Worm (Caenorhabditis elegans) whole organism, L1 larva: ENCODE measurements around the gene F56D2.2.

Experiments used
- C16A3.4 ChIP-seq: fragments of 150-350 bp; optimal IDR thresholded peaks from 2 replicates; lab custom pipeline; 2014; ENCODE audit warnings: missing biosample characterization, missing genetic modification characterization
- C34B4.2 ChIP-seq: sonication (generic microtip); optimal IDR thresholded peaks from 2 replicates; lab custom pipeline; 2017; ENCODE audit warnings: mild to moderate bottlenecking, missing genetic modification characterization, missing compliant biosample characterization
- aha-1 ChIP-seq: fragments of 150-350 bp; optimal IDR thresholded peaks from 2 replicates; lab custom pipeline; 2014; ENCODE audit warnings: missing biosample characterization, missing genetic modification characterization
- ama-1 ChIP-seq: fragments of 150-350 bp; optimal IDR thresholded peaks from 2 replicates; lab custom pipeline; 2014
- blmp-1 ChIP-seq: fragments of 150-350 bp; optimal IDR thresholded peaks from 2 replicates; lab custom pipeline; 2014; ENCODE audit warnings: missing biosample characterization, missing genetic modification characterization
- ceh-88 ChIP-seq: fragments of 200-800 bp; sonication (Bioruptor generic); IDR thresholded peaks from 2 replicates; pipeline ENCODE4 v1.3.6; 2022; ENCODE audit warnings: missing genetic modification characterization, missing compliant biosample characterization
- ceh-90 ChIP-seq: sonication (generic microtip); optimal IDR thresholded peaks from 2 replicates; lab custom pipeline; 2016; ENCODE audit warnings: missing genetic modification characterization, missing compliant biosample characterization
- ces-1 ChIP-seq: fragments of 150-350 bp; optimal IDR thresholded peaks from 2 replicates; lab custom pipeline; 2014; ENCODE audit warnings: missing biosample characterization, missing genetic modification reagents, missing genetic modification characterization
- dsc-1 ChIP-seq: sonication (generic microtip); optimal IDR thresholded peaks from 2 replicates; lab custom pipeline; 2016; ENCODE audit warnings: mild to moderate bottlenecking, missing genetic modification characterization, missing compliant biosample characterization
- efl-1 ChIP-seq, 4 experiments: fragments of 150-350 bp; optimal IDR thresholded peaks in 3 of 4; peaks in 1 of 4; 1 replicate in 1 of 4; 2 replicates in 3 of 4; lab custom pipeline; 2014; ENCODE audit warnings: missing biosample characterization in 2 of 4, missing genetic modification characterization in 2 of 4, missing genetic modification reagents in 2 of 4
- efl-3 ChIP-seq: fragments of 200-800 bp; sonication (Bioruptor generic); optimal IDR thresholded peaks from 2 replicates; lab custom pipeline; 2018; ENCODE audit warnings: mild to moderate bottlenecking, missing genetic modification characterization, missing compliant biosample characterization
- egl-13 ChIP-seq: sonication (generic microtip); optimal IDR thresholded peaks from 2 replicates; lab custom pipeline; 2016; ENCODE audit warnings: missing genotype, missing genetic modification reagents, missing genetic modification characterization, missing compliant biosample characterization
- egl-27 ChIP-seq, 2 experiments: fragments of 150-350 bp in 1 of 2; sonication (generic microtip); optimal IDR thresholded peaks; 3 replicates each; lab custom pipeline; 2017 to 2018; ENCODE audit warnings: missing biosample characterization in 2 of 2, missing genetic modification characterization in 2 of 2, missing genetic modification reagents in 2 of 2
- elt-2 ChIP-seq: sonication (generic microtip); optimal IDR thresholded peaks from 2 replicates; lab custom pipeline; 2016; ENCODE audit warnings: missing genetic modification characterization, mild to moderate bottlenecking, inconsistent platforms, missing compliant biosample characterization, missing genetic modification reagents
- elt-3 ChIP-seq, 6 experiments: fragments of 150-350 bp in 1 of 6; sonication (generic microtip); optimal IDR thresholded peaks; 2 replicates each; lab custom pipeline; 2017 to 2018; ENCODE audit warnings: missing biosample characterization in 6 of 6, missing genetic modification characterization in 6 of 6, inconsistent platforms in 1 of 6
- ets-5 ChIP-seq: fragments of 200-800 bp; sonication (Bioruptor generic); IDR thresholded peaks from 2 replicates; pipeline ENCODE4 v1.3.6; 2022; ENCODE audit warnings: missing genetic modification characterization, missing compliant biosample characterization
- fos-1 ChIP-seq: fragments of 150-350 bp; optimal IDR thresholded peaks from 2 replicates; lab custom pipeline; 2014; ENCODE audit warnings: missing biosample characterization, missing genetic modification characterization
- irx-1 ChIP-seq: sonication (generic microtip); optimal IDR thresholded peaks from 2 replicates; lab custom pipeline; 2016; ENCODE audit warnings: missing genetic modification characterization, missing compliant biosample characterization
- isw-1 ChIP-seq: fragments of 200-800 bp; sonication (Bioruptor generic); IDR thresholded peaks from 2 replicates; pipeline ENCODE4 v1.3.6; 2022; ENCODE audit warnings: missing genetic modification characterization, missing compliant biosample characterization
- jun-1 ChIP-seq: fragments of 150-350 bp; optimal IDR thresholded peaks from 2 replicates; lab custom pipeline; 2014; ENCODE audit warnings: missing biosample characterization, missing genetic modification reagents, missing genetic modification characterization
- lin-13 ChIP-seq: fragments of 150-350 bp; optimal IDR thresholded peaks from 2 replicates; lab custom pipeline; 2014; ENCODE audit warnings: missing biosample characterization, missing genetic modification reagents, missing genetic modification characterization
- lin-14 ChIP-seq: fragments of 200-800 bp; sonication (Bioruptor generic); optimal IDR thresholded peaks from 2 replicates; lab custom pipeline; 2018; ENCODE audit warnings: mild to moderate bottlenecking, missing genetic modification characterization, moderate library complexity, missing compliant biosample characterization
- lin-15B ChIP-seq: fragments of 150-350 bp; sonication (generic microtip); optimal IDR thresholded peaks from 3 replicates; lab custom pipeline; 2014; ENCODE audit warnings: missing biosample characterization, missing genetic modification characterization
- lin-35 ChIP-seq, 2 experiments: fragments of 150-350 bp; optimal IDR thresholded peaks; 2 replicates each; lab custom pipeline; 2014; ENCODE audit warnings: missing biosample characterization in 2 of 2, missing genetic modification characterization in 2 of 2, missing genetic modification reagents in 2 of 2
- lir-3 ChIP-seq: sonication (generic microtip); optimal IDR thresholded peaks from 2 replicates; lab custom pipeline; 2016; ENCODE audit warnings: mild to moderate bottlenecking, missing genetic modification characterization, moderate library complexity, missing compliant biosample characterization; ENCODE audit not compliant: poor library complexity
- lsy-2 ChIP-seq, 2 experiments: fragments of 150-350 bp; optimal IDR thresholded peaks; 2 replicates each; lab custom pipeline; 2014; ENCODE audit warnings: missing biosample characterization in 2 of 2, missing genetic modification characterization in 2 of 2
- mab-9 ChIP-seq: fragments of 200-800 bp; sonication (Bioruptor generic); IDR thresholded peaks from 2 replicates; pipeline ENCODE4 v1.3.6; 2022; ENCODE audit warnings: missing genetic modification reagents, missing genetic modification characterization, missing compliant biosample characterization
- mdl-1 ChIP-seq, 2 experiments: fragments of 150-350 bp; optimal IDR thresholded peaks; 2 replicates each; lab custom pipeline; 2014 to 2017; ENCODE audit warnings: missing biosample characterization in 2 of 2, missing genetic modification characterization in 2 of 2, inconsistent platforms in 1 of 2
- mef-2 ChIP-seq: fragments of 150-350 bp; optimal IDR thresholded peaks from 2 replicates; lab custom pipeline; 2014; ENCODE audit warnings: missing biosample characterization, missing genetic modification characterization
- mep-1 ChIP-seq: fragments of 150-350 bp; optimal IDR thresholded peaks from 2 replicates; lab custom pipeline; 2014; ENCODE audit warnings: missing biosample characterization, missing genetic modification characterization
- nhr-19 ChIP-seq: fragments of 200-800 bp; sonication (Bioruptor generic); conservative IDR thresholded peaks from 2 replicates; pipeline ENCODE4 v1.3.6; 2022; ENCODE audit warnings: missing genetic modification characterization, missing compliant biosample characterization
- nhr-20 ChIP-seq: sonication (generic microtip); optimal IDR thresholded peaks from 2 replicates; lab custom pipeline; 2016; ENCODE audit warnings: mild to moderate bottlenecking, missing genetic modification characterization, missing compliant biosample characterization
- nhr-237 ChIP-seq: fragments of 150-350 bp; optimal IDR thresholded peaks from 2 replicates; lab custom pipeline; 2014; ENCODE audit warnings: missing biosample characterization, missing genetic modification characterization
- nhr-28 ChIP-seq: fragments of 150-350 bp; optimal IDR thresholded peaks from 2 replicates; lab custom pipeline; 2014; ENCODE audit warnings: missing biosample characterization, missing genetic modification characterization
- nhr-76 ChIP-seq: sonication (generic microtip); optimal IDR thresholded peaks from 2 replicates; lab custom pipeline; 2017; ENCODE audit warnings: missing biosample characterization, missing genetic modification characterization
- nhr-84 ChIP-seq: sonication (generic microtip); optimal IDR thresholded peaks from 2 replicates; lab custom pipeline; 2017; ENCODE audit warnings: missing biosample characterization, missing genetic modification characterization
- nhr-85 ChIP-seq: sonication (generic microtip); peaks from one replicate; lab custom pipeline; 2016; ENCODE audit warnings: missing genetic modification characterization, inconsistent platforms, missing compliant biosample characterization
- nhr-90 ChIP-seq: sonication (generic microtip); optimal IDR thresholded peaks from 2 replicates; lab custom pipeline; 2016; ENCODE audit warnings: mild to moderate bottlenecking, missing genetic modification characterization, missing compliant biosample characterization; ENCODE audit not compliant: poor library complexity
- pag-3 ChIP-seq: sonication (generic microtip); optimal IDR thresholded peaks from 2 replicates; lab custom pipeline; 2017; ENCODE audit warnings: missing genetic modification characterization, mild to moderate bottlenecking, missing compliant biosample characterization, antibody characterized with exemption, borderline replicate concordance; ENCODE audit not compliant: insufficient read depth
- pax-3 ChIP-seq: fragments of 200-800 bp; sonication (Bioruptor generic); optimal IDR thresholded peaks from 2 replicates; lab custom pipeline; 2018; ENCODE audit warnings: mild to moderate bottlenecking, missing genetic modification characterization, moderate library complexity, missing compliant biosample characterization
- pqm-1 ChIP-seq: sonication (generic microtip); optimal IDR thresholded peaks from 3 replicates; lab custom pipeline; 2017; ENCODE audit warnings: missing biosample characterization, missing genetic modification characterization
- rnt-1 ChIP-seq: sonication (generic microtip); optimal IDR thresholded peaks from 2 replicates; lab custom pipeline; 2016; ENCODE audit warnings: mild to moderate bottlenecking, missing genetic modification characterization, moderate library complexity, missing compliant biosample characterization
- snpc-4 ChIP-seq: fragments of 150-350 bp; optimal IDR thresholded peaks from 2 replicates; lab custom pipeline; 2014; ENCODE audit warnings: missing biosample characterization, missing genetic modification characterization
- sox-4 ChIP-seq: sonication (generic microtip); optimal IDR thresholded peaks from 2 replicates; lab custom pipeline; 2016; ENCODE audit warnings: missing genetic modification characterization, missing compliant biosample characterization
- sptf-1 ChIP-seq: fragments of 150-350 bp; optimal IDR thresholded peaks from 2 replicates; lab custom pipeline; 2014; ENCODE audit warnings: missing biosample characterization, missing genetic modification characterization
- swsn-7 ChIP-seq: sonication (generic microtip); optimal IDR thresholded peaks from 2 replicates; lab custom pipeline; 2016; ENCODE audit warnings: missing genetic modification characterization, missing compliant biosample characterization
- unc-30 ChIP-seq: sonication (generic microtip); optimal IDR thresholded peaks from 2 replicates; lab custom pipeline; 2017; ENCODE audit warnings: missing biosample characterization, missing genetic modification characterization
- unc-62 ChIP-seq: fragments of 150-350 bp; optimal IDR thresholded peaks from 2 replicates; lab custom pipeline; 2014; ENCODE audit warnings: missing biosample characterization, missing genetic modification reagents, missing genetic modification characterization
- unc-98 ChIP-seq: fragments of 200-800 bp; sonication (Bioruptor generic); IDR thresholded peaks from 2 replicates; pipeline ENCODE4 v1.3.6; 2022; ENCODE audit warnings: missing genetic modification characterization, missing compliant biosample characterization
- zag-1 ChIP-seq: fragments of 150-350 bp; optimal IDR thresholded peaks from 2 replicates; lab custom pipeline; 2014; ENCODE audit warnings: missing biosample characterization, missing genetic modification characterization
- zip-4 ChIP-seq: fragments of 200-800 bp; sonication (Bioruptor generic); optimal IDR thresholded peaks from 2 replicates; lab custom pipeline; 2018; ENCODE audit warnings: mild to moderate bottlenecking, missing genetic modification characterization, moderate library complexity, missing compliant biosample characterization
- ztf-11 ChIP-seq, 2 experiments: sonication (generic microtip); optimal IDR thresholded peaks; 2 replicates each; lab custom pipeline; 2016 to 2017; ENCODE audit warnings: missing genetic modification characterization in 2 of 2, missing biosample characterization in 1 of 2, missing compliant biosample characterization in 1 of 2
- ztf-4 ChIP-seq: fragments of 150-350 bp; optimal IDR thresholded peaks from 2 replicates; lab custom pipeline; 2014; ENCODE audit warnings: missing biosample characterization, missing genetic modification characterization

F56D2.2 gene

DNA sequence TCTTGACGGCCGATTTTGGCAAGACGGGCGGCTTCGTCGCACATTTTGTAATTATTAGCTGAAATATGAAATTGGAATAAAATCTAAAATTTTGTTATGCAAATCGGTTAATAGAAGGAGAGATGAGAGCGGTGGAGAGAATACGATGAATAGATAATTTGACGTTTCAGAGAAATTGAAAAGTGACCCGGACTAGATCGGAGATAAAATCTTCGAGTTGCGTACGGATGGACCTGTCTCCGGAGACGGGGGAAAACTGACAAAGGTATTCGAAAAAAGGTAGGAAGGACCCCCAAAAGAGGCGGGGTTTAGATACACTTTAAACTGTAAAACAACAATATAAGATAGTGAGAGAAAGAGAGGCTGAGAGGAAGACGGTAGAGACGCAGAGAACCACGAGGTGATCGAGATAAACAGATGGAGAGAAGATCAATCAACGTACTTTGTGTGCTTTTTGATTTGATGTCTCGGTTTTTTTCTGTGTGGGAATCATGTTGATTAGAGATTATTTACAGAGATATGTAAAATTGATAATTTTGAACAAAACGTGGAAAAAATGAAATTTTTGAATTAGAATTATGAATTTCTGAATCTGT is 34.9 kb upstream of the F56D2.2 start, which contains the start of gene F09F7.6 (continued):
- TF ChIP-seq nhr-20 = peak; percentile 97
- no peak for TF ChIP-seq pax-3
- TF ChIP-seq unc-98 (GFP tag; lab: Robert Waterston, UW) = no peak
- peak; percentile 89 for TF ChIP-seq lin-14 (GFP tag; lab: Kevin White, UChicago)
- no peak for TF ChIP-seq fos-1 (tag; lab: Kevin White, UChicago)
- peak; percentile 74 for TF ChIP-seq elt-2
- TF ChIP-seq nhr-85 (tag; lab: Kevin White, UChicago) = peak; percentile 98
- TF ChIP-seq efl-3 (GFP tag; lab: Kevin White, UChicago) = no peak
- TF ChIP-seq aha-1 (tag; lab: Kevin White, UChicago) = no peak
- TF ChIP-seq blmp-1 (tag; lab: Kevin White, UChicago) = peak; percentile 44
- TF ChIP-seq zag-1 (tag; lab: Kevin White, UChicago) = no peak
- TF ChIP-seq mep-1 (tag; lab: Kevin White, UChicago) = peak; percentile 18
- no peak for TF ChIP-seq ztf-11 (tag; optimal IDR thresholded peaks at IDR 0.05; lab: Kevin White, UChicago)
- no peak for TF ChIP-seq sox-4 (tag; lab: Kevin White, UChicago)
- TF ChIP-seq lin-13 (GFP tag; lab: Kevin White, UChicago) = peak; percentile 4
- TF ChIP-seq zip-4 = no peak
- TF ChIP-seq unc-62 (GFP tag; lab: Kevin White, UChicago) = no peak
- TF ChIP-seq nhr-237 (tag; lab: Kevin White, UChicago) = no peak
- TF ChIP-seq ama-1 = peak; percentile 47
- TF ChIP-seq lin-15B (tag; lab: Kevin White, UChicago) = no peak
- no peak for TF ChIP-seq pqm-1 (tag; lab: Kevin White, UChicago)
- TF ChIP-seq lsy-2 (tag; optimal IDR thresholded peaks at IDR 0.05; lab: Kevin White, UChicago) = peak; percentile 57 to 63
- TF ChIP-seq ets-5 = no peak
- no peak for TF ChIP-seq egl-13 (tag; lab: Kevin White, UChicago)
- TF ChIP-seq C16A3.4 (tag; lab: Kevin White, UChicago) = peak; percentile 74
- TF ChIP-seq lin-35 (GFP tag; optimal IDR thresholded peaks at IDR 0.05; lab: Kevin White, UChicago) = peak; percentile 41 to 81
- peak; percentile 51 for TF ChIP-seq ztf-4 (tag; lab: Kevin White, UChicago)
- no peak for TF ChIP-seq ceh-90
- peak; percentile 41 for TF ChIP-seq dsc-1 (tag; lab: Kevin White, UChicago)
- no peak for TF ChIP-seq jun-1 (tag; lab: Kevin White, UChicago)
- peak; percentile 72 for TF ChIP-seq lir-3 (tag; lab: Kevin White, UChicago)
- TF ChIP-seq mef-2 = no peak
- no peak for TF ChIP-seq nhr-28
- TF ChIP-seq egl-27 (tag; optimal IDR thresholded peaks at IDR 0.05; lab: Kevin White, UChicago) = no peak
- peak in 1 of 2 experiments; percentile 96 for TF ChIP-seq mdl-1 (tag; optimal IDR thresholded peaks at IDR 0.05; lab: Kevin White, UChicago)
- TF ChIP-seq ces-1 = no peak
- TF ChIP-seq rnt-1 (tag; lab: Kevin White, UChicago) = peak; percentile 76
- TF ChIP-seq nhr-90 (tag; lab: Kevin White, UChicago) = peak; percentile 81
- no peak for TF ChIP-seq unc-30 (tag; lab: Kevin White, UChicago)
- no peak for TF ChIP-seq snpc-4
- no peak for TF ChIP-seq mab-9 (GFP tag; lab: Robert Waterston, UW)
- TF ChIP-seq isw-1 (GFP tag; lab: Robert Waterston, UW) = no peak
- TF ChIP-seq nhr-76 (tag; lab: Kevin White, UChicago) = no peak
- no peak for TF ChIP-seq pag-3 (tag; lab: Kevin White, UChicago)
- peak; percentile 46 for TF ChIP-seq swsn-7 (tag; lab: Kevin White, UChicago)
- no peak for TF ChIP-seq C34B4.2 (tag; lab: Kevin White, UChicago)
- TF ChIP-seq ceh-88 (GFP tag; lab: Robert Waterston, UW) = no peak
- peak; percentile 37 to 52 for TF ChIP-seq efl-1 (optimal IDR thresholded peaks at IDR 0.05; lab: Kevin White, UChicago)
- TF ChIP-seq efl-1 (GFP tag; optimal IDR thresholded peaks at IDR 0.05 in 1 of 2; lab: Kevin White, UChicago) = peak in 1 of 2 experiments; percentile 96
- no peak for TF ChIP-seq nhr-84 (tag; lab: Kevin White, UChicago)
- TF ChIP-seq nhr-19 (GFP tag; lab: Robert Waterston, UW) = peak; percentile 98
- TF ChIP-seq elt-3 (tag; optimal IDR thresholded peaks at IDR 0.05; lab: Kevin White, UChicago) = peak; percentile 35 to 93 (median 72)
- no peak for TF ChIP-seq sptf-1 (tag; lab: Kevin White, UChicago)
- TF ChIP-seq irx-1 (tag; lab: Kevin White, UChicago) = peak; percentile 10
